Worm (Caenorhabditis elegans) whole organism, L4 larva: ENCODE data around the gene tsp-21.

Experiments
- lin-13 ChIP-seq: fragments of 150-350 bp; optimal IDR thresholded peaks from 2 replicates; lab custom pipeline; 2014; ENCODE audit warnings: missing biosample characterization, missing genetic modification reagents, missing genetic modification characterization
- mep-1 ChIP-seq: fragments of 150-350 bp; sonication (generic microtip); optimal IDR thresholded peaks from 3 replicates; lab custom pipeline; 2014; ENCODE audit warnings: missing biosample characterization, missing genetic modification characterization
- nhr-111 ChIP-seq: fragments of 200-800 bp; sonication (Bioruptor generic); optimal IDR thresholded peaks from 2 replicates; lab custom pipeline; 2018; ENCODE audit warnings: mild to moderate bottlenecking, missing genetic modification characterization, missing compliant biosample characterization
- nhr-237 ChIP-seq: sonication (generic microtip); optimal IDR thresholded peaks from 2 replicates; lab custom pipeline; 2017; ENCODE audit warnings: missing biosample characterization, missing genetic modification characterization
- nhr-28 ChIP-seq: fragments of 150-350 bp; optimal IDR thresholded peaks from 2 replicates; lab custom pipeline; 2014; ENCODE audit warnings: missing biosample characterization, missing genetic modification characterization
- spr-3 ChIP-seq: fragments of 200-800 bp; sonication (Bioruptor generic); optimal IDR thresholded peaks from 2 replicates; lab custom pipeline; 2018; ENCODE audit warnings: mild to moderate bottlenecking, missing genetic modification characterization, missing compliant biosample characterization

DNA sequence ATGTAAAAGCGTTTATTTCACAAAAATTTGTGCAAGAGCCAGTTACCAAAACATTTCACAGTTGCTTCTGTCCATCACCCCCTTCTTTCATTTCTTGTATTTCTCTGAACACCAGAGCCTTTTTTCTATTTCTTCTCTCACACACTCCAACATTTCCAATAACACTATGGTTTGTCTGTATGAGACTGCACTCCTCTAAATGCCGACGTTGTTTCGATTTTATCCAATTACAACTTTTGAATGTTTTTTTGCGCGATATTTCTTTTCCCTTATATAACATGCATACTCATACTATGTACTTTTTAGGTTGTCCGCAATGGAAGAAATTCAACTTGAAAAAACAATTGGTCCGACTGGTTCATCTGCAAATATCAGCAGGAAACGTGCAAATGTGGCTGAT is 26.3 kb upstream of the tsp-21 start, which contains the start of gene F21G4.5:
- TF ChIP-seq nhr-111 (GFP tag; lab: Kevin White, UChicago) (no peak), lin-13 (no peak), spr-3 (GFP tag; lab: Kevin White, UChicago) (no peak), nhr-237 (tag; lab: Kevin White, UChicago) (no peak), nhr-28 (no peak), mep-1 (tag; lab: Kevin White, UChicago) (no peak)
